Fruit fly (Drosophila melanogaster): ENCODE results near the gene Sirt4.

DNA sequence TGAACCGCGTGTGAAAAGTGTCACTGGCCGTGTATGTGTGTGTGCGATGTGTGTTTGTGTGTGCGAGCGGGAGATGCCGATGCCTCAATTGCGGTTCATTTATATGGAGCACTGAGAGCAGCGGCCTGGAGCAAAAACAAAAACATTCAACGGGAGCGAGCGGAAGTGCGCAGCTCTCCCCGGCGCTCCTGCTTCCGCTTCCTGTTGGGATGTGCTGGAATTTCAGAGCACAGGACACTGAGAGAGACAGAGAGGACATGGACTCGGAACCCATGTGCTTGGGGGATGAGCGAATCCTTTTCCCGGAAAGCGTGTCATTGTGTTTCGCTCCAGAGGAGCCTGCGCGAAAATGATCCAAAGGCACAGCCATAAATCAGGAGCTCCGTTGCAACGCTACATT lies 1.5 kb downstream of the Sirt4 start:
- TF ChIP-seq CG8478 (optimal IDR thresholded peaks at IDR 0.05) (no peak), CTCF (optimal IDR thresholded peaks at IDR 0.05) (no peak)

Data from S2 (cell line).